Fruit fly (Drosophila melanogaster): ENCODE measurements around the gene CG14086.

Gene CG14086

DNA sequence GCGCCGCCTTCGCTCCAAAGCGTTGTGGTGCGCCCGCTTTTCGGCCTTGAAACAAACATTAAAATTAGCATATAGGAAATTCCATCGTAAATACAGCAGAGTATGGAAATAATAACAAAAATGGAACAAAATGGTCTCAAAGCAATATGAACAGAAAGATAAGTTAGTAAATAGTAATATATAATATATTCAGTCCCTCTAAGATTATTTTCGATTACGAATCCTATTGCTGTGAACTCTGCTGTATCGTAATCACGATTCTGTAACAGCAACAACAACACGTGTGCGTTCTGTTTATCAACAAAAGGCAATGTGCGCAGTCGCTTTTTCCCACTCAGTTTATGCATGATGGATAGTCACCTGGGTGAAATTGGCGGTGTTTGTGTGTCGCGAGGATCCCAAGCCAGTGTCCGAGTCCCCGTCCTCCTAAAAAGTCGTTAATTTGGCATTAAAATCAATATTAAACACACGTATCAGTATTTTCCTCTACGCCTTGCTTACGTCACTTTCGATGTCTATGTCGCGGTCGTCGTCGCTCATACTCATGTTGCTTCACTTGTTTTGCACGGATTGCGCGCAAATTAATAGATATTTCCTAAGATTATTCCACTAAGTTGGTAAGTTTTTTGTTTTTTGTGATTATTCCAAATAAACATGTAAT lies 12.0 kb upstream of the CG14086 start, which contains the start of the genes CG42374 and Mettl5:
Gene CG42374, plus strand, starts transcription at position 287 of the 661 bp plus-strand sequence.
Gene Mettl5, plus strand, starts transcription at position 287 of the 661 bp plus-strand sequence.
- TF ChIP-seq sage (GFP tag; optimal IDR thresholded peaks at IDR 0.05) (peak; percentile 17), OdsH (GFP tag; optimal IDR thresholded peaks at IDR 0.05) (peak; percentile 31), fru (GFP tag; optimal IDR thresholded peaks at IDR 0.05) (peak; percentile 24), CG9705 (GFP tag; optimal IDR thresholded peaks at IDR 0.05) (no peak), HLH106 (tag; optimal IDR thresholded peaks at IDR 0.05) (peak; percentile 15)

DNA sequence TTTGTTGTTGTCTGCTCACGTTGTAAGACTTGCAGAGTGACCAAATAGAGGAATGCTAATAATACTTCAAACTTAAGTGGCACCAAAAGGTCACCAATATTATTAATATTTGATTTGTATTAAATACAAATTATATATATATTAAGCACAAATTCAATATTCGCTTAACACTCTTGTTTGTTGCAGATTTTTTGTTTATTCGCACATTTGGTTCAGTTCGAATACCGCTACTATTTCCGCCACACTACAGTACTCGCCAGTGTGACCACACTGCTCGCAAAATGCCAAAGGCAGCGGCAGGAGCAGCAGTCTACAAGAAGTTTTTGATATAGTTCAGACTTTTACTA lies 11.5 kb upstream of the CG14086 start, which contains the start of gene Max:
Gene Max, minus strand, starts transcription at position 44 of the 347 bp plus-strand sequence.
- TF ChIP-seq sage (GFP tag; optimal IDR thresholded peaks at IDR 0.05): peak; percentile 32
- no peak for TF ChIP-seq dl (GFP tag; optimal IDR thresholded peaks at IDR 0.05; ENCODE audit: insufficient read depth in 1 of 2, partially characterized antibody in 2 of 2)
- TF ChIP-seq sv (GFP tag; optimal IDR thresholded peaks at IDR 0.05): no peak
- TF ChIP-seq CrebA (GFP tag; optimal IDR thresholded peaks at IDR 0.05; ENCODE audit: borderline replicate concordance): no peak
- peak; percentile 4 for TF ChIP-seq br (GFP tag; optimal IDR thresholded peaks at IDR 0.05)
- no peak for TF ChIP-seq Hr78 (GFP tag; optimal IDR thresholded peaks at IDR 0.05)
- no peak for TF ChIP-seq brk (GFP tag; optimal IDR thresholded peaks at IDR 0.05)
- TF ChIP-seq GATAd (GFP tag; optimal IDR thresholded peaks at IDR 0.05): no peak
- TF ChIP-seq woc (GFP tag; optimal IDR thresholded peaks at IDR 0.05): no peak
- TF ChIP-seq OdsH (GFP tag; optimal IDR thresholded peaks at IDR 0.05): peak; percentile 41
- TF ChIP-seq Abd-B (GFP tag; optimal IDR thresholded peaks at IDR 0.05): no peak
- TF ChIP-seq Jra (GFP tag; optimal IDR thresholded peaks at IDR 0.05): no peak
- TF ChIP-seq ey (GFP tag; optimal IDR thresholded peaks at IDR 0.05): peak; percentile 32
- peak; percentile 73 for TF ChIP-seq Sp1 (GFP tag; optimal IDR thresholded peaks at IDR 0.05)
- TF ChIP-seq usp (GFP tag; optimal IDR thresholded peaks at IDR 0.05): no peak
- peak; percentile 75 for TF ChIP-seq rgr (GFP tag; optimal IDR thresholded peaks at IDR 0.05)
- TF ChIP-seq Vsx2 (GFP tag; optimal IDR thresholded peaks at IDR 0.05; ENCODE audit: partially characterized antibody): no peak
- peak; percentile 35 for TF ChIP-seq fru (GFP tag; optimal IDR thresholded peaks at IDR 0.05)
- peak; percentile 78 for TF ChIP-seq HLH106 (tag; optimal IDR thresholded peaks at IDR 0.05)
- TF ChIP-seq N (GFP tag; optimal IDR thresholded peaks at IDR 0.05): no peak
- no peak for TF ChIP-seq Dif (GFP tag; optimal IDR thresholded peaks at IDR 0.05; ENCODE audit: partially characterized antibody)
- peak; percentile 13 for TF ChIP-seq Hr83 (GFP tag; optimal IDR thresholded peaks at IDR 0.05; ENCODE audit: poor library complexity, severe bottlenecking)
- no peak for TF ChIP-seq lola (GFP tag; optimal IDR thresholded peaks at IDR 0.05)
- no peak for TF ChIP-seq jim (GFP tag; optimal IDR thresholded peaks at IDR 0.05)
- no peak for TF ChIP-seq tai (GFP tag; optimal IDR thresholded peaks at IDR 0.05)
- TF ChIP-seq pan (optimal IDR thresholded peaks at IDR 0.05): no peak
- TF ChIP-seq foxo (GFP tag; optimal IDR thresholded peaks at IDR 0.05): peak in 1 of 2 experiments; percentile 78
- peak; percentile 58 for TF ChIP-seq psq (GFP tag; optimal IDR thresholded peaks at IDR 0.05)
- TF ChIP-seq Dfd (GFP tag; optimal IDR thresholded peaks at IDR 0.05): no peak
- no peak for TF ChIP-seq dmrt93B (GFP tag; optimal IDR thresholded peaks at IDR 0.05)
- TF ChIP-seq CG32264 (GFP tag; optimal IDR thresholded peaks at IDR 0.05): no peak
- no peak for TF ChIP-seq dsf (GFP tag; optimal IDR thresholded peaks at IDR 0.05; ENCODE audit: borderline replicate concordance)
- TF ChIP-seq CG9705 (GFP tag; optimal IDR thresholded peaks at IDR 0.05): peak; percentile 68
- TF ChIP-seq Hnf4 (GFP tag; optimal IDR thresholded peaks at IDR 0.05): peak; percentile 37
- TF ChIP-seq h (GFP tag; optimal IDR thresholded peaks at IDR 0.05): peak; percentile 57
- TF ChIP-seq Mio (GFP tag; optimal IDR thresholded peaks at IDR 0.05): no peak
- no peak for TF ChIP-seq Rel (GFP tag; optimal IDR thresholded peaks at IDR 0.05)
- TF ChIP-seq Rel (tag; optimal IDR thresholded peaks at IDR 0.05): peak; percentile 40
- peak; percentile 6 for TF ChIP-seq Myc (optimal IDR thresholded peaks at IDR 0.05)

DNA sequence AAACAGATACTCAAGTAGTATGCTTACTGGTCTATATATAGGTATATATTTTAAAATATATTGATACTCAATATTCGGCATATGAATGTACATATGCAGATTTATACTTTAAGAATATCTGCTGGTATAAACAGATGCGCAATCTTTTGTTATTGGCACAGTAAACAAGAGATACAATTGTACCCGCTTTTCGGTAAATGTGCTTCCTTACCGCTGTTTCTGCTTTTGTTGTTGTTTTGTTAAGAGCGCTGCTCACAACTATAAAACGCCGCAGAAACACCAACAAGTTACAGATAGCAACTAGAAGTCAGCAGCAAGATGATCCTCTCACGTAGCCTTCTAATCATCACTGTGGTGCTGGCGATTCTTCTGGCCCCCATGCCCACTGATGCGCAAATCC lies 9.8 kb upstream of the CG14086 start, which contains the start of gene CG45081:
Gene CG45081, plus strand, starts transcription at position 301 of the 400 bp plus-strand sequence.
- peak; percentile 0 for TF ChIP-seq rgr (GFP tag; optimal IDR thresholded peaks at IDR 0.05)
- no peak for TF ChIP-seq psq (GFP tag; optimal IDR thresholded peaks at IDR 0.05)

Data from whole organism, wandering third instar larva.